Worm (Caenorhabditis elegans): ENCODE measurements around the gene pipp-4P.
A peak's percentile ranks its signal among the peaks of the same experiment; 100 is the strongest.

Gene pipp-4P

ce11 chrIII:2804461-2804860 lies 14.6 kb upstream of the pipp-4P start (continued):
- TF ChIP-seq K11D2.4 (GFP tag; IDR thresholded peaks at IDR 0.05) (no peak), egl-44 (GFP tag; IDR thresholded peaks at IDR 0.05) (no peak), F10E7.11 (tag; optimal IDR thresholded peaks at IDR 0.05) (no peak), T26A5.8 (tag; optimal IDR thresholded peaks at IDR 0.05) (no peak), dpl-1 (GFP tag; optimal IDR thresholded peaks at IDR 0.05) (no peak), ztf-6 (GFP tag; IDR thresholded peaks at IDR 0.05) (no peak), fkh-3 (tag; optimal IDR thresholded peaks at IDR 0.05) (no peak), F39B2.1 (GFP tag; IDR thresholded peaks at IDR 0.05) (no peak), F57A8.1 (GFP tag; optimal IDR thresholded peaks at IDR 0.05) (no peak), lsl-1 (GFP tag; optimal IDR thresholded peaks at IDR 0.05) (no peak), somi-1 (GFP tag; optimal IDR thresholded peaks at IDR 0.05) (no peak), hrde-1 (tag; optimal IDR thresholded peaks at IDR 0.05; ENCODE audit: borderline replicate concordance) (no peak), zfh-2 (GFP tag; conservative IDR thresholded peaks at IDR 0.05) (no peak), ceh-79 (tag; optimal IDR thresholded peaks at IDR 0.05) (no peak), ama-1 (optimal IDR thresholded peaks at IDR 0.05) (no peak), ama-1 (GFP tag; optimal IDR thresholded peaks at IDR 0.05) (no peak), let-526 (GFP tag; IDR thresholded peaks at IDR 0.05) (no peak), Y67H2A.10 (GFP tag; conservative IDR thresholded peaks at IDR 0.05) (no peak), mcd-1 (GFP tag; IDR thresholded peaks at IDR 0.05) (peak; percentile 65), hlh-12 (tag; optimal IDR thresholded peaks at IDR 0.05) (no peak), Y53F4B.3 (GFP tag; IDR thresholded peaks at IDR 0.05) (no peak), chd-7 (tag; optimal IDR thresholded peaks at IDR 0.05) (no peak), sea-2 (GFP tag; IDR thresholded peaks at IDR 0.05) (no peak), B0035.1 (tag; optimal IDR thresholded peaks at IDR 0.05) (no peak)

- TF ChIP-seq aptf-2 (GFP tag; conservative IDR thresholded peaks at IDR 0.05) (no peak), efl-1 (GFP tag; optimal IDR thresholded peaks at IDR 0.05) (peak; percentile 72), B0336.3 (GFP tag; IDR thresholded peaks at IDR 0.05) (no peak), lin-26 (GFP tag; IDR thresholded peaks at IDR 0.05) (no peak), sptf-2 (GFP tag; optimal IDR thresholded peaks at IDR 0.05) (no peak), tlf-1 (GFP tag; optimal IDR thresholded peaks at IDR 0.05) (no peak), bed-1 (GFP tag; IDR thresholded peaks at IDR 0.05) (no peak), mcd-1 (GFP tag; IDR thresholded peaks at IDR 0.05) (peak; percentile 93), dpl-1 (GFP tag; optimal IDR thresholded peaks at IDR 0.05) (peak; percentile 59), dpff-1 (tag; optimal IDR thresholded peaks at IDR 0.05) (no peak), nhr-27 (tag; optimal IDR thresholded peaks at IDR 0.05) (no peak), snpc-1.3 (tag; optimal IDR thresholded peaks at IDR 0.05; ENCODE audit: insufficient read depth) (peak; percentile 8), mel-28 (tag; optimal IDR thresholded peaks at IDR 0.05; ENCODE audit: borderline replicate concordance) (no peak), ccch-3 (GFP tag; optimal IDR thresholded peaks at IDR 0.05) (no peak), egrh-3 (GFP tag; IDR thresholded peaks at IDR 0.05) (no peak), ceh-100 (GFP tag; IDR thresholded peaks at IDR 0.05) (no peak), hsf-1 (GFP tag; IDR thresholded peaks at IDR 0.05) (no peak), nfya-1 (tag; optimal IDR thresholded peaks at IDR 0.05; ENCODE audit: borderline replicate concordance, insufficient read depth) (no peak), lir-1 (GFP tag; conservative IDR thresholded peaks at IDR 0.05) (no peak), Y53F4B.3 (GFP tag; IDR thresholded peaks at IDR 0.05) (no peak), D2030.7 (GFP tag; IDR thresholded peaks at IDR 0.05) (no peak), attf-6 (GFP tag; IDR thresholded peaks at IDR 0.05) (no peak), nhr-179 (tag; optimal IDR thresholded peaks at IDR 0.05) (no peak), zfh-2 (GFP tag; conservative IDR thresholded peaks at IDR 0.05) (no peak), ztf-22 (GFP tag; optimal IDR thresholded peaks at IDR 0.05) (no peak), nhr-120 (GFP tag; IDR thresholded peaks at IDR 0.05) (no peak), die-1 (tag; optimal IDR thresholded peaks at IDR 0.05) (no peak), F10E7.11 (tag; optimal IDR thresholded peaks at IDR 0.05) (no peak), akir-1 (GFP tag; optimal IDR thresholded peaks at IDR 0.05) (no peak), ztf-26 (tag; optimal IDR thresholded peaks at IDR 0.05) (no peak), Y95B8A.8 (GFP tag; IDR thresholded peaks at IDR 0.05) (no peak)
Measured at ce11 chrIII:2805084-2805483, 14.0 kb upstream of the pipp-4P start, which contains the start of gene Y71H2AM.3. TSS of gene Y71H2AM.3 (plus strand) at chrIII:2805430.

All from whole organism, young adult.